Worm (Caenorhabditis elegans) whole organism, early embryonic: ENCODE data around the gene srn-1.

Experiments
- ama-1 ChIP-seq: fragments of 150-350 bp; optimal IDR thresholded peaks from 2 replicates; lab custom pipeline; 2014
- ets-7 ChIP-seq: sonication (generic microtip); optimal IDR thresholded peaks from 2 replicates; lab custom pipeline; 2016; ENCODE audit warnings: missing genotype, missing genetic modification characterization, missing compliant biosample characterization
- flt-1 ChIP-seq: fragments of 200-800 bp; sonication (Bioruptor generic); IDR thresholded peaks from 2 replicates; pipeline ENCODE4 v1.3.6; 2022; ENCODE audit warnings: missing genetic modification characterization, missing compliant biosample characterization
- pes-1 ChIP-seq: fragments of 200-800 bp; sonication (Bioruptor generic); IDR thresholded peaks from 2 replicates; pipeline ENCODE4 v1.3.6; 2022; ENCODE audit warnings: missing genetic modification reagents, missing genetic modification characterization, missing compliant biosample characterization

ce11 chrV:6267978-6268377, 18.3 kb downstream of the srn-1 start:
- TF ChIP-seq ets-7 (tag; lab: Kevin White, UChicago) (no peak), flt-1 (GFP tag; lab: Robert Waterston, UW) (no peak), pes-1 (GFP tag; lab: Robert Waterston, UW) (no peak), ama-1 (lab: Kevin White, UChicago) (no peak)
